Worm (Caenorhabditis elegans) whole organism, L3 larva: ENCODE results near the gene hsp-75.

Source experiments
- R02D3.7 ChIP-seq: fragments of 150-350 bp; optimal IDR thresholded peaks from 2 replicates; lab custom pipeline; 2014; ENCODE audit warnings: missing biosample characterization, missing genetic modification characterization
- aly-2 ChIP-seq: fragments of 150-350 bp; optimal IDR thresholded peaks from 2 replicates; lab custom pipeline; 2014; ENCODE audit warnings: missing biosample characterization, missing genetic modification characterization
- ama-1 ChIP-seq: fragments of 150-350 bp; optimal IDR thresholded peaks from 2 replicates; lab custom pipeline; 2018
- ceh-28 ChIP-seq: fragments of 150-350 bp; optimal IDR thresholded peaks from 2 replicates; lab custom pipeline; 2014; ENCODE audit warnings: missing biosample characterization, missing genetic modification reagents, missing genetic modification characterization
- ceh-82 ChIP-seq: fragments of 150-350 bp; optimal IDR thresholded peaks from 2 replicates; lab custom pipeline; 2014; ENCODE audit warnings: missing biosample characterization, missing genetic modification characterization
- ceh-9 ChIP-seq: sonication (generic microtip); optimal IDR thresholded peaks from 2 replicates; lab custom pipeline; 2018; ENCODE audit warnings: missing biosample characterization, missing genetic modification characterization
- egl-27 ChIP-seq: sonication (generic microtip); optimal IDR thresholded peaks from 4 replicates; lab custom pipeline; 2017; ENCODE audit warnings: missing biosample characterization, missing genetic modification reagents, missing genetic modification characterization
- egl-5 ChIP-seq: fragments of 150-350 bp; optimal IDR thresholded peaks from 2 replicates; lab custom pipeline; 2017; ENCODE audit warnings: missing biosample characterization, missing genetic modification reagents, missing genetic modification characterization, inconsistent platforms
- elt-1 ChIP-seq: fragments of 150-350 bp; optimal IDR thresholded peaks from 2 replicates; lab custom pipeline; 2014; ENCODE audit warnings: missing biosample characterization, missing genetic modification characterization
- elt-2 ChIP-seq: sonication (generic microtip); optimal IDR thresholded peaks from 2 replicates; lab custom pipeline; 2016; ENCODE audit warnings: missing genetic modification reagents, mild to moderate bottlenecking, missing genetic modification characterization, missing compliant biosample characterization
- elt-3 ChIP-seq, 3 experiments: fragments of 150-350 bp in 1 of 3; sonication (generic microtip) in 2 of 3; optimal IDR thresholded peaks; 2 replicates in 2 of 3; 4 replicates in 1 of 3; lab custom pipeline; 2014 to 2017; ENCODE audit warnings: missing biosample characterization in 3 of 3, missing genetic modification characterization in 3 of 3
- fkh-10 ChIP-seq: sonication (generic microtip); optimal IDR thresholded peaks from 2 replicates; lab custom pipeline; 2017; ENCODE audit warnings: missing biosample characterization, missing genetic modification reagents, missing genetic modification characterization
- hmg-11 ChIP-seq: sonication (generic microtip); optimal IDR thresholded peaks from 2 replicates; lab custom pipeline; 2016; ENCODE audit warnings: missing genetic modification characterization, missing compliant biosample characterization
- jun-1 ChIP-seq: fragments of 150-350 bp; optimal IDR thresholded peaks from 2 replicates; lab custom pipeline; 2014; ENCODE audit warnings: missing biosample characterization, missing genetic modification reagents, missing genetic modification characterization
- lin-15B ChIP-seq: fragments of 150-350 bp; optimal IDR thresholded peaks from 2 replicates; lab custom pipeline; 2014; ENCODE audit warnings: missing biosample characterization, missing genetic modification characterization
- lsy-12 ChIP-seq: sonication (generic microtip); optimal IDR thresholded peaks from 2 replicates; lab custom pipeline; 2016; ENCODE audit warnings: mild to moderate bottlenecking, missing genetic modification characterization, missing compliant biosample characterization
- mdl-1 ChIP-seq: fragments of 150-350 bp; optimal IDR thresholded peaks from 2 replicates; lab custom pipeline; 2014; ENCODE audit warnings: missing biosample characterization, missing genetic modification characterization
- mml-1 ChIP-seq: fragments of 150-350 bp; sonication (generic microtip); optimal IDR thresholded peaks from 3 replicates; lab custom pipeline; 2014; ENCODE audit warnings: missing biosample characterization, missing genetic modification characterization
- nfya-1 ChIP-seq: sonication (generic microtip); optimal IDR thresholded peaks from 2 replicates; lab custom pipeline; 2017; ENCODE audit warnings: missing genetic modification characterization, mild to moderate bottlenecking, missing compliant biosample characterization, antibody characterized with exemption, moderate library complexity; ENCODE audit not compliant: insufficient read depth
- nhr-23 ChIP-seq: fragments of 150-350 bp; optimal IDR thresholded peaks from 2 replicates; lab custom pipeline; 2014; ENCODE audit warnings: missing biosample characterization, missing genetic modification reagents, missing genetic modification characterization
- nhr-237 ChIP-seq: fragments of 150-350 bp; optimal IDR thresholded peaks from 2 replicates; lab custom pipeline; 2014; ENCODE audit warnings: missing biosample characterization, missing genetic modification characterization
- nhr-25 ChIP-seq: sonication (generic microtip); optimal IDR thresholded peaks from 2 replicates; lab custom pipeline; 2017; ENCODE audit warnings: missing biosample characterization, missing genetic modification characterization
- nhr-43 ChIP-seq: sonication (generic microtip); optimal IDR thresholded peaks from 2 replicates; lab custom pipeline; 2016; ENCODE audit warnings: mild to moderate bottlenecking, missing genetic modification characterization, missing compliant biosample characterization; ENCODE audit not compliant: poor library complexity, severe bottlenecking
- nhr-76 ChIP-seq: fragments of 150-350 bp; sonication (generic microtip); optimal IDR thresholded peaks from 5 replicates; lab custom pipeline; 2014; ENCODE audit warnings: missing biosample characterization, missing genetic modification characterization
- nhr-77 ChIP-seq: fragments of 150-350 bp; optimal IDR thresholded peaks from 2 replicates; lab custom pipeline; 2014; ENCODE audit warnings: missing biosample characterization, missing genetic modification characterization
- pha-4 ChIP-seq: fragments of 150-350 bp; optimal IDR thresholded peaks from 2 replicates; lab custom pipeline; 2014; ENCODE audit warnings: missing biosample characterization, missing genetic modification reagents, missing genetic modification characterization
- pqm-1 ChIP-seq: fragments of 150-350 bp; optimal IDR thresholded peaks from 2 replicates; lab custom pipeline; 2017; ENCODE audit warnings: missing biosample characterization, missing genetic modification characterization, inconsistent platforms
- sea-2 ChIP-seq: fragments of 150-350 bp; sonication (generic microtip); optimal IDR thresholded peaks from 4 replicates; lab custom pipeline; 2014; ENCODE audit warnings: missing biosample characterization, missing genetic modification reagents, missing genetic modification characterization
- skn-1 ChIP-seq: fragments of 150-350 bp; optimal IDR thresholded peaks from 2 replicates; lab custom pipeline; 2014; ENCODE audit warnings: missing biosample characterization, missing genetic modification characterization
- snpc-4 ChIP-seq: fragments of 150-350 bp; optimal IDR thresholded peaks from 2 replicates; lab custom pipeline; 2014; ENCODE audit warnings: missing biosample characterization, missing genetic modification characterization
- tbx-2 ChIP-seq: sonication (generic microtip); optimal IDR thresholded peaks from 2 replicates; lab custom pipeline; 2016; ENCODE audit warnings: mild to moderate bottlenecking, missing genetic modification characterization, missing compliant biosample characterization
- unc-62 ChIP-seq: fragments of 150-350 bp; sonication (generic microtip); optimal IDR thresholded peaks from 4 replicates; lab custom pipeline; 2014; ENCODE audit warnings: missing biosample characterization, missing genetic modification reagents, missing genetic modification characterization
- ztf-11 ChIP-seq: fragments of 150-350 bp; optimal IDR thresholded peaks from 2 replicates; lab custom pipeline; 2014; ENCODE audit warnings: missing biosample characterization, missing genetic modification characterization
- ztf-4 ChIP-seq: fragments of 150-350 bp; optimal IDR thresholded peaks from 2 replicates; lab custom pipeline; 2014; ENCODE audit warnings: missing biosample characterization, missing genetic modification characterization

Gene hsp-75

DNA sequence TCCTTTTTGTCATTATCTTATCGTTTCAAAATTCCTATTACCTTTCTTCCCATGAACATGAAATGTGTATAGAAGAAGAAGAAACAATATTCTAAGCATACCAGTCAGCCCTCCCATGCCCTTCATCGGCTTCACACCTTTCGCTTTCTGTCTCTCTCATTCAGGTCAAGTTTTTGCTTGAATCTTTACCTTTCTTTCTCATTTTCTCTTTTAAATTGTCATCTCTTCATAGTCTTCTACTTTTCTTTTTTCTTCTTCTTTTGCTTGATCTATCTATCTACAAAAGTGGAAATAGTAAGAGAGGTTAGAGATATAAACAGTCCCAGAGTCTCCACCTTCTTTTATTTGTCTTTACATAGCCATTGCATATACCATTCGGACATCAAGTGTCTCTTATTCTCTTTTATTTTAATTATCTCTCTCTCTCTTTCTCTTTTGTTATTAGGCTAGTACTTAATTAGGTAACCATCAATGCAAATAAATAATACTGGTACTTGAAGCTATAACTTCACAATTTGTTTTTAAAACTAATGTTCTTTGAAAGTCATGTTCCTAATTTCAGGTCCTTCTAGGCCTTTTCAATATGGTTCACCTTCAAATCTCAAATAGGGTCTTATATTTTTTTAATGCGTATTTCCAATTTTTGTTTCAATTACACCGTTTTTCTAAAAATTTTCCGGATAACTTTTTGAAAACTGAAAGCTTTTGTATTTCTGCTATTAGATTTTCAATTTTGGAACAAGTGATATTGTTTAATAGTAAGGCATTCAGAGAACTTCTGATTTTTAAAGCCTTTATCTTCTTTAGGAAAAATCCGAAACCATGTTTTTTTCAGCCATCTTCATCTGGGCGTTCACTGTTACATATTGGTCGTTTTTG, 24.9 kb downstream of the hsp-75 start, which contains the start of gene dpy-31:
Gene dpy-31, plus strand, starts transcription at position 829 of the 879 bp plus-strand sequence.
- TF ChIP-seq sea-2 (GFP tag; lab: Kevin White, UChicago) (no peak), tbx-2 (tag; lab: Kevin White, UChicago) (no peak), nfya-1 (tag; lab: Kevin White, UChicago) (no peak), nhr-76 (no peak), nhr-43 (tag; lab: Kevin White, UChicago) (peak; percentile 62), nhr-25 (peak; percentile 80), ztf-11 (tag; lab: Kevin White, UChicago) (no peak), elt-3 (tag; optimal IDR thresholded peaks at IDR 0.05; lab: Kevin White, UChicago) (peak in 1 of 3 experiments; percentile 47), nhr-23 (tag; lab: Kevin White, UChicago) (peak; percentile 89)

DNA sequence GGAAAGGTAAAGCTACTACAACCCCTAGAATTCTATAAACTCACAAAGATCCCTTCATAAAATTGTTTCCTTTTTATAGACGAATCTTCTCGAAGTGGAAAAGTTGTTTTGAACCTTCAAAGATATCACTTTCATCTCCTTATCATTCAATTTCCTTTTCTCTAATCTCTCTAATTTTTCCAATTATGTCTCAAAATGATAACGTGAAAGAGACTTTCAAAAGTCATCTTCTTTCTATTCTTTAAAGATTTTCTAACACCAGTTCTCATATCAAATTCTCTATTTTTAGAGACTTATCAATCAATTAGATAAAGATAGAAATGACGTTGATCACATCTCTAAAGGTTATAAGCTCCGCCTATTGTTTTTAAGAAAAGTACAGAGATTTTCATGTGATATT, 27.0 kb downstream of the hsp-75 start:
- TF ChIP-seq mml-1 (no peak), ceh-28 (tag; lab: Kevin White, UChicago) (no peak), nhr-43 (tag; lab: Kevin White, UChicago) (peak; percentile 32), sea-2 (GFP tag; lab: Kevin White, UChicago) (no peak), tbx-2 (tag; lab: Kevin White, UChicago) (no peak), elt-3 (tag; optimal IDR thresholded peaks at IDR 0.05; lab: Kevin White, UChicago) (no peak), ztf-4 (tag; lab: Kevin White, UChicago) (no peak), nhr-25 (peak; percentile 5), elt-2 (no peak), nhr-23 (tag; lab: Kevin White, UChicago) (peak; percentile 47), nhr-77 (no peak), pqm-1 (tag; lab: Kevin White, UChicago) (no peak), lin-15B (tag; lab: Kevin White, UChicago) (no peak), pha-4 (no peak)

DNA sequence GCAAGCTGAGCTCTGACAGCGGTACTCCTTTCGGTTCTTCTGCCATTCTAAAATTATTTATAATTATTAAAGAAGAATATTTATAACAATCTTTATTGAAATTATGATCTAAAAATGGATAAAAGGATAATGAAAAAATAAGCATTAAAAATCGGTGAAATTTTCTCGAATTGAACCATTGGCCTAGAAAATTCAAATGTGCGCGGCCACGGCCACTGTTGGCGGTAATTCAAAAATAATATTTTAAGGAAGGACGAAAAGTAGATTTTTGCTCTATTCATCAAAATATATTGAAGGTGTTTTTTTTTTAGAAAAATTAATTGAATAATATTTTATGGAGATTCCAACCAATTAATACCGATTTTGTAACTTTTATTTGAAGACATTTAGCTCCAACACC, 27.7 kb downstream of the hsp-75 start, which contains the start of gene pfd-5:
Gene pfd-5, minus strand, starts transcription at position 47 of the 400 bp plus-strand sequence.
- TF ChIP-seq hmg-11 (tag; lab: Kevin White, UChicago) (no peak), skn-1 (tag; lab: Kevin White, UChicago) (no peak), egl-5 (tag; lab: Kevin White, UChicago) (peak; percentile 3), pha-4 (peak; percentile 76), unc-62 (GFP tag; lab: Kevin White, UChicago) (no peak), nhr-237 (tag; lab: Kevin White, UChicago) (no peak), R02D3.7 (tag; lab: Kevin White, UChicago) (no peak), fkh-10 (GFP tag; lab: Kevin White, UChicago) (no peak), mdl-1 (no peak), nhr-23 (tag; lab: Kevin White, UChicago) (peak; percentile 45), nhr-25 (peak; percentile 15), lin-15B (tag; lab: Kevin White, UChicago) (peak; percentile 61), egl-27 (tag; lab: Kevin White, UChicago) (no peak), aly-2 (tag; lab: Kevin White, UChicago) (no peak), elt-1 (tag; lab: Kevin White, UChicago) (no peak), ama-1 (no peak), jun-1 (no peak), ztf-11 (tag; lab: Kevin White, UChicago) (no peak), ceh-9 (tag; lab: Kevin White, UChicago) (no peak), ceh-82 (tag; lab: Kevin White, UChicago) (no peak), elt-3 (tag; optimal IDR thresholded peaks at IDR 0.05; lab: Kevin White, UChicago) (no peak), snpc-4 (tag; lab: Kevin White, UChicago) (no peak), nhr-43 (tag; lab: Kevin White, UChicago) (peak; percentile 84), lsy-12 (tag; lab: Kevin White, UChicago) (peak; percentile 7), nfya-1 (tag; lab: Kevin White, UChicago) (peak; percentile 64)
- TF ChIP-seq, all 47 proteins: peak for 8
